Worm (Caenorhabditis elegans) whole organism, midembryonic: ENCODE results near the gene nhr-93.

Experiments
- T22C8.4 ChIP-seq: fragments of 200-800 bp; sonication (Bioruptor generic); IDR thresholded peaks from 2 replicates; pipeline ENCODE4 v1.3.6; 2022; ENCODE audit warnings: missing genetic modification characterization, missing compliant biosample characterization
- cog-1 ChIP-seq: sonication (generic microtip); optimal IDR thresholded peaks from 2 replicates; lab custom pipeline; 2016; ENCODE audit warnings: missing genetic modification characterization, missing compliant biosample characterization
- flt-1 ChIP-seq: fragments of 200-800 bp; sonication (Bioruptor generic); IDR thresholded peaks from 2 replicates; pipeline ENCODE4 v1.3.6; 2022; ENCODE audit warnings: missing genetic modification characterization, missing compliant biosample characterization
- klf-2 ChIP-seq: fragments of 200-800 bp; sonication (Bioruptor generic); conservative IDR thresholded peaks from 2 replicates; pipeline ENCODE4 v1.3.6; 2022; ENCODE audit warnings: missing genetic modification reagents, missing genetic modification characterization, missing compliant biosample characterization
- med-1 ChIP-seq: sonication (generic microtip); optimal IDR thresholded peaks from 2 replicates; lab custom pipeline; 2017; ENCODE audit warnings: missing genetic modification characterization, mild to moderate bottlenecking, missing compliant biosample characterization, antibody characterized with exemption, missing genetic modification reagents; ENCODE audit not compliant: insufficient read depth
- ref-1 ChIP-seq: fragments of 200-800 bp; sonication (Bioruptor generic); conservative IDR thresholded peaks from 2 replicates; pipeline ENCODE4 v1.3.6; 2022; ENCODE audit warnings: missing genetic modification reagents, missing genetic modification characterization, missing compliant biosample characterization
- ztf-23 ChIP-seq: fragments of 200-800 bp; sonication (Bioruptor generic); IDR thresholded peaks from 2 replicates; pipeline ENCODE4 v1.3.6; 2022; ENCODE audit warnings: missing genetic modification reagents, missing genetic modification characterization, missing compliant biosample characterization
- ztf-29 ChIP-seq: fragments of 200-800 bp; sonication (Bioruptor generic); IDR thresholded peaks from 2 replicates; pipeline ENCODE4 v1.3.6; 2022; ENCODE audit warnings: missing genetic modification reagents, missing genetic modification characterization, missing compliant biosample characterization

ce11 chrV:3581034-3581433 is 42.8 kb upstream of the nhr-93 start:
- no peak for TF ChIP-seq flt-1
- no peak for TF ChIP-seq klf-2 (GFP tag; lab: Robert Waterston, UW)
- TF ChIP-seq cog-1 (tag; lab: Kevin White, UChicago) = no peak
- no peak for TF ChIP-seq ref-1 (GFP tag; lab: Robert Waterston, UW)
- TF ChIP-seq T22C8.4 (GFP tag; lab: Robert Waterston, UW) = no peak
- no peak for TF ChIP-seq ztf-29 (GFP tag; lab: Robert Waterston, UW)
- no peak for TF ChIP-seq ztf-23 (GFP tag; lab: Robert Waterston, UW)
- TF ChIP-seq med-1 (GFP tag; lab: Kevin White, UChicago) = no peak
